Worm (Caenorhabditis elegans) whole organism, L1 larva: ENCODE results near the gene F48E3.2.

Experiments used
- C04F5.9 ChIP-seq: sonication (generic microtip); optimal IDR thresholded peaks from 2 replicates; lab custom pipeline; 2016; ENCODE audit warnings: missing genetic modification characterization, missing compliant biosample characterization
- C16A3.4 ChIP-seq: fragments of 150-350 bp; optimal IDR thresholded peaks from 2 replicates; lab custom pipeline; 2014; ENCODE audit warnings: missing biosample characterization, missing genetic modification characterization
- Y116A8C.19 ChIP-seq: sonication (generic microtip); optimal IDR thresholded peaks from 2 replicates; lab custom pipeline; 2016; ENCODE audit warnings: missing compliant biosample characterization, missing genetic modification characterization, borderline replicate concordance
- alr-1 ChIP-seq: fragments of 200-800 bp; sonication (Bioruptor generic); optimal IDR thresholded peaks from 2 replicates; lab custom pipeline; 2018; ENCODE audit warnings: borderline replicate concordance, mild to moderate bottlenecking, missing genetic modification characterization, missing compliant biosample characterization
- aly-2 ChIP-seq: fragments of 150-350 bp; optimal IDR thresholded peaks from 2 replicates; lab custom pipeline; 2014; ENCODE audit warnings: missing biosample characterization, missing genetic modification characterization
- ama-1 ChIP-seq: fragments of 150-350 bp; optimal IDR thresholded peaks from 2 replicates; lab custom pipeline; 2014
- ceh-82 ChIP-seq, 3 experiments: fragments of 150-350 bp in 1 of 3; sonication (generic microtip) in 2 of 3; optimal IDR thresholded peaks; 2 replicates each; lab custom pipeline; 2014 to 2017; ENCODE audit warnings: missing biosample characterization in 3 of 3, missing genetic modification characterization in 3 of 3
- ceh-88 ChIP-seq: fragments of 200-800 bp; sonication (Bioruptor generic); IDR thresholded peaks from 2 replicates; pipeline ENCODE4 v1.3.6; 2022; ENCODE audit warnings: missing genetic modification characterization, missing compliant biosample characterization
- ceh-90 ChIP-seq: sonication (generic microtip); optimal IDR thresholded peaks from 2 replicates; lab custom pipeline; 2016; ENCODE audit warnings: missing genetic modification characterization, missing compliant biosample characterization
- ces-1 ChIP-seq: fragments of 150-350 bp; optimal IDR thresholded peaks from 2 replicates; lab custom pipeline; 2014; ENCODE audit warnings: missing biosample characterization, missing genetic modification reagents, missing genetic modification characterization
- efl-1 ChIP-seq, 4 experiments: fragments of 150-350 bp; optimal IDR thresholded peaks in 3 of 4; peaks in 1 of 4; 1 replicate in 1 of 4; 2 replicates in 3 of 4; lab custom pipeline; 2014; ENCODE audit warnings: missing biosample characterization in 2 of 4, missing genetic modification characterization in 2 of 4, missing genetic modification reagents in 2 of 4
- efl-3 ChIP-seq: fragments of 200-800 bp; sonication (Bioruptor generic); optimal IDR thresholded peaks from 2 replicates; lab custom pipeline; 2018; ENCODE audit warnings: mild to moderate bottlenecking, missing genetic modification characterization, missing compliant biosample characterization
- egl-13 ChIP-seq: sonication (generic microtip); optimal IDR thresholded peaks from 2 replicates; lab custom pipeline; 2016; ENCODE audit warnings: missing genotype, missing genetic modification reagents, missing genetic modification characterization, missing compliant biosample characterization
- elt-2 ChIP-seq: sonication (generic microtip); optimal IDR thresholded peaks from 2 replicates; lab custom pipeline; 2016; ENCODE audit warnings: missing genetic modification characterization, mild to moderate bottlenecking, inconsistent platforms, missing compliant biosample characterization, missing genetic modification reagents
- elt-3 ChIP-seq, 6 experiments: fragments of 150-350 bp in 1 of 6; sonication (generic microtip); optimal IDR thresholded peaks; 2 replicates each; lab custom pipeline; 2017 to 2018; ENCODE audit warnings: missing biosample characterization in 6 of 6, missing genetic modification characterization in 6 of 6, inconsistent platforms in 1 of 6
- fkh-10 ChIP-seq: sonication (generic microtip); optimal IDR thresholded peaks from 2 replicates; lab custom pipeline; 2017; ENCODE audit warnings: missing biosample characterization, missing genetic modification reagents, missing genetic modification characterization
- fkh-8 ChIP-seq: sonication (generic microtip); optimal IDR thresholded peaks from 2 replicates; lab custom pipeline; 2016; ENCODE audit warnings: mild to moderate bottlenecking, missing genetic modification characterization, missing compliant biosample characterization
- fos-1 ChIP-seq: fragments of 150-350 bp; optimal IDR thresholded peaks from 2 replicates; lab custom pipeline; 2014; ENCODE audit warnings: missing biosample characterization, missing genetic modification characterization
- hpl-2 ChIP-seq: fragments of 150-350 bp; optimal IDR thresholded peaks from 2 replicates; lab custom pipeline; 2014; ENCODE audit warnings: missing biosample characterization, missing genetic modification reagents, missing genetic modification characterization
- irx-1 ChIP-seq: sonication (generic microtip); optimal IDR thresholded peaks from 2 replicates; lab custom pipeline; 2016; ENCODE audit warnings: missing genetic modification characterization, missing compliant biosample characterization
- isw-1 ChIP-seq: fragments of 200-800 bp; sonication (Bioruptor generic); IDR thresholded peaks from 2 replicates; pipeline ENCODE4 v1.3.6; 2022; ENCODE audit warnings: missing genetic modification characterization, missing compliant biosample characterization
- lin-13 ChIP-seq: fragments of 150-350 bp; optimal IDR thresholded peaks from 2 replicates; lab custom pipeline; 2014; ENCODE audit warnings: missing biosample characterization, missing genetic modification reagents, missing genetic modification characterization
- lin-14 ChIP-seq: fragments of 200-800 bp; sonication (Bioruptor generic); optimal IDR thresholded peaks from 2 replicates; lab custom pipeline; 2018; ENCODE audit warnings: mild to moderate bottlenecking, missing genetic modification characterization, moderate library complexity, missing compliant biosample characterization
- lin-15B ChIP-seq: fragments of 150-350 bp; sonication (generic microtip); optimal IDR thresholded peaks from 3 replicates; lab custom pipeline; 2014; ENCODE audit warnings: missing biosample characterization, missing genetic modification characterization
- lin-35 ChIP-seq, 2 experiments: fragments of 150-350 bp; optimal IDR thresholded peaks; 2 replicates each; lab custom pipeline; 2014; ENCODE audit warnings: missing biosample characterization in 2 of 2, missing genetic modification characterization in 2 of 2, missing genetic modification reagents in 2 of 2
- lsy-2 ChIP-seq, 2 experiments: fragments of 150-350 bp; optimal IDR thresholded peaks; 2 replicates each; lab custom pipeline; 2014; ENCODE audit warnings: missing biosample characterization in 2 of 2, missing genetic modification characterization in 2 of 2
- mab-9 ChIP-seq: fragments of 200-800 bp; sonication (Bioruptor generic); IDR thresholded peaks from 2 replicates; pipeline ENCODE4 v1.3.6; 2022; ENCODE audit warnings: missing genetic modification reagents, missing genetic modification characterization, missing compliant biosample characterization
- nhr-12 ChIP-seq: sonication (generic microtip); optimal IDR thresholded peaks from 2 replicates; lab custom pipeline; 2017; ENCODE audit warnings: missing biosample characterization, missing genetic modification characterization
- nhr-19 ChIP-seq: fragments of 200-800 bp; sonication (Bioruptor generic); conservative IDR thresholded peaks from 2 replicates; pipeline ENCODE4 v1.3.6; 2022; ENCODE audit warnings: missing genetic modification characterization, missing compliant biosample characterization
- nhr-20 ChIP-seq: sonication (generic microtip); optimal IDR thresholded peaks from 2 replicates; lab custom pipeline; 2016; ENCODE audit warnings: mild to moderate bottlenecking, missing genetic modification characterization, missing compliant biosample characterization
- nhr-47 ChIP-seq: sonication (generic microtip); optimal IDR thresholded peaks from 2 replicates; lab custom pipeline; 2016; ENCODE audit warnings: mild to moderate bottlenecking, missing genetic modification characterization, moderate library complexity, missing compliant biosample characterization
- nhr-71 ChIP-seq: sonication (generic microtip); optimal IDR thresholded peaks from 2 replicates; lab custom pipeline; 2016; ENCODE audit warnings: mild to moderate bottlenecking, missing genetic modification characterization, moderate library complexity, missing compliant biosample characterization
- nhr-77 ChIP-seq: fragments of 150-350 bp; optimal IDR thresholded peaks from 2 replicates; lab custom pipeline; 2014; ENCODE audit warnings: missing biosample characterization, missing genetic modification characterization
- nhr-90 ChIP-seq: sonication (generic microtip); optimal IDR thresholded peaks from 2 replicates; lab custom pipeline; 2016; ENCODE audit warnings: mild to moderate bottlenecking, missing genetic modification characterization, missing compliant biosample characterization; ENCODE audit not compliant: poor library complexity
- pag-3 ChIP-seq: sonication (generic microtip); optimal IDR thresholded peaks from 2 replicates; lab custom pipeline; 2017; ENCODE audit warnings: missing genetic modification characterization, mild to moderate bottlenecking, missing compliant biosample characterization, antibody characterized with exemption, borderline replicate concordance; ENCODE audit not compliant: insufficient read depth
- pax-3 ChIP-seq: fragments of 200-800 bp; sonication (Bioruptor generic); optimal IDR thresholded peaks from 2 replicates; lab custom pipeline; 2018; ENCODE audit warnings: mild to moderate bottlenecking, missing genetic modification characterization, moderate library complexity, missing compliant biosample characterization
- sup-37 ChIP-seq: fragments of 200-800 bp; sonication (Bioruptor generic); optimal IDR thresholded peaks from 2 replicates; lab custom pipeline; 2018; ENCODE audit warnings: mild to moderate bottlenecking, missing genetic modification characterization, missing compliant biosample characterization
- swsn-7 ChIP-seq: sonication (generic microtip); optimal IDR thresholded peaks from 2 replicates; lab custom pipeline; 2016; ENCODE audit warnings: missing genetic modification characterization, missing compliant biosample characterization
- tbx-2 ChIP-seq: sonication (generic microtip); optimal IDR thresholded peaks from 2 replicates; lab custom pipeline; 2016; ENCODE audit warnings: missing genetic modification characterization, missing compliant biosample characterization
- unc-62 ChIP-seq: fragments of 150-350 bp; optimal IDR thresholded peaks from 2 replicates; lab custom pipeline; 2014; ENCODE audit warnings: missing biosample characterization, missing genetic modification reagents, missing genetic modification characterization
- unc-86 ChIP-seq: sonication (generic microtip); optimal IDR thresholded peaks from 2 replicates; lab custom pipeline; 2016; ENCODE audit warnings: missing genetic modification characterization, missing compliant biosample characterization
- xbp-1 ChIP-seq: sonication (generic microtip); optimal IDR thresholded peaks from 2 replicates; lab custom pipeline; 2016; ENCODE audit warnings: missing genetic modification characterization, missing compliant biosample characterization
- zip-4 ChIP-seq: fragments of 200-800 bp; sonication (Bioruptor generic); optimal IDR thresholded peaks from 2 replicates; lab custom pipeline; 2018; ENCODE audit warnings: mild to moderate bottlenecking, missing genetic modification characterization, moderate library complexity, missing compliant biosample characterization
- ztf-4 ChIP-seq: fragments of 150-350 bp; optimal IDR thresholded peaks from 2 replicates; lab custom pipeline; 2014; ENCODE audit warnings: missing biosample characterization, missing genetic modification characterization

Gene F48E3.2

DNA sequence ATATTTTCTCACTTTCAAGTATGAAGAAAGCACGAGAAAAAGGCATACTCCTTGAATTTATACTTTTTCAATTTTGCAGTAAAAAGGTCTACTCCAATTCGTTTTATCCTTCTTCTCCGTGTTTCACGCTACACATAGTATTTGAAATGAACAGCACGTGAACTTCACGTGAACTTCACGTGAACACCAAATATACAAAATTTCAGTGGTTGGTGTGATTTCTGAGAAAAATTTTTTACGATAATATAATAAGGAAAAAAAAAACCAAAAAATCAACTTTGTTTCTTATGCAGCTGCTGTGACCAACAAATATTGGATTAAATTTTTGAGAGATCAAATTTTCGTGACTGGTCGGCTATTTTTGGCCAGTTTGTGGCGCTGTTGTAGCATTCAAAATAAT is 46.4 kb downstream of the F48E3.2 start:
- TF ChIP-seq nhr-71 (tag; lab: Kevin White, UChicago) (peak; percentile 54), efl-3 (GFP tag; lab: Kevin White, UChicago) (no peak), efl-1 (optimal IDR thresholded peaks at IDR 0.05; lab: Kevin White, UChicago) (no peak), efl-1 (GFP tag; optimal IDR thresholded peaks at IDR 0.05 in 1 of 2; lab: Kevin White, UChicago) (no peak), unc-62 (no peak), ces-1 (GFP tag; lab: Kevin White, UChicago) (no peak), irx-1 (no peak), nhr-77 (no peak), lsy-2 (tag; optimal IDR thresholded peaks at IDR 0.05; lab: Kevin White, UChicago) (peak in 1 of 2 experiments; percentile 7), C04F5.9 (no peak), nhr-12 (tag; lab: Kevin White, UChicago) (no peak), nhr-47 (peak; percentile 61), ceh-88 (no peak), xbp-1 (tag; lab: Kevin White, UChicago) (no peak), aly-2 (tag; lab: Kevin White, UChicago) (no peak), pax-3 (tag; lab: Kevin White, UChicago) (no peak), nhr-20 (peak; percentile 27), zip-4 (GFP tag; lab: Kevin White, UChicago) (no peak), mab-9 (GFP tag; lab: Robert Waterston, UW) (no peak), elt-2 (tag; lab: Kevin White, UChicago) (no peak), fos-1 (tag; lab: Kevin White, UChicago) (no peak), fkh-10 (GFP tag; lab: Kevin White, UChicago) (no peak), hpl-2 (no peak), ceh-82 (tag; optimal IDR thresholded peaks at IDR 0.05; lab: Kevin White, UChicago) (no peak), lin-14 (GFP tag; lab: Kevin White, UChicago) (peak; percentile 11), elt-3 (tag; optimal IDR thresholded peaks at IDR 0.05; lab: Kevin White, UChicago) (no peak), fkh-8 (tag; lab: Kevin White, UChicago) (peak; percentile 58), pag-3 (tag; lab: Kevin White, UChicago) (no peak), tbx-2 (tag; lab: Kevin White, UChicago) (no peak), nhr-90 (tag; lab: Kevin White, UChicago) (no peak), lin-15B (tag; lab: Kevin White, UChicago) (no peak), lin-35 (GFP tag; optimal IDR thresholded peaks at IDR 0.05; lab: Kevin White, UChicago) (no peak), ztf-4 (tag; lab: Kevin White, UChicago) (no peak), unc-86 (tag; lab: Kevin White, UChicago) (no peak), ama-1 (lab: Kevin White, UChicago) (no peak), C16A3.4 (no peak), ceh-90 (tag; lab: Kevin White, UChicago) (no peak), sup-37 (GFP tag; lab: Kevin White, UChicago) (no peak), swsn-7 (tag; lab: Kevin White, UChicago) (no peak), lin-13 (GFP tag; lab: Kevin White, UChicago) (no peak), nhr-19 (no peak), isw-1 (no peak), Y116A8C.19 (tag; lab: Kevin White, UChicago) (no peak)

DNA sequence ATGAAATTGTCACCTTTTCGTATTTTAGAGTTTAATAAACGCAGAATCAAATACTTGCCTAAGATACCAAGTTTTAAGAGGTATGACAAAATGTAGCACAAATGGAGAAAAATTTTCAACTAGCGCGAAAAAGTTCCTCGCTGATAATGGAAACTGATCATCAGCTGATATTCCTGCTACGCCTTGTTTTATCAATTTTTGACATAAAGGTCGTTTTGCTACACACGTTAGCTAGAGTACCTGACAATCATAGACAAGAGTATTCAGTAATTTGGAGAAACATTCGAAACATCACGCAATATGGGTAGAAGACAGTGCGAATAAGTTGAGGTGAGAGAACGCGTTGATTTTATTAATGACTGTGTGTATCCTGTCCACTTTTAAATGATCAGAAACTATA is 47.2 kb downstream of the F48E3.2 start:
- TF ChIP-seq egl-13 (no peak), alr-1 (tag; lab: Kevin White, UChicago) (no peak), elt-2 (tag; lab: Kevin White, UChicago) (peak; percentile 51), nhr-90 (tag; lab: Kevin White, UChicago) (no peak)
